Fruit fly (Drosophila melanogaster): ENCODE measurements around the gene CG43153.

DNA sequence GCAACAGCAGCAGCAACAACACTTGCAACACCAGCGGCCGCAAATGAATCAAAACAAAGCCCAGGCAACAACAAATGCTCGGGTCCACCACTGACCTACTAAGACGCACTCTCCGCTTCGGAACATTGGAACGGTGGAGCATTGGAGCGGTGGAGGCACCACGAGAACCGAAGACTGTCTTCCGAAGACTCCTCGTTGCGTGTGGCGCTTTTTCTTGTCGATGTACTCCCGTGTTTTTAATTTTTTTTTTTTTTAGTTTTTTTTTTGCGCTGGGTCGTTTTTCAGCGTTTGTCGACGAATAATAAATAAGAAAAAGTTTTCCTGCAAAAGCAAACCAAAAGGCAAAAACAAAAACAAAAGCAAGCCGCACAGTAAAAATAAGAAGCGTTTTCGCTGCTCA is 21.9 kb downstream of the CG43153 start:
- TF ChIP-seq CG3838 (GFP tag; optimal IDR thresholded peaks at IDR 0.05): no peak
- no peak for TF ChIP-seq pan (optimal IDR thresholded peaks at IDR 0.05)
- no peak for TF ChIP-seq pan (GFP tag; optimal IDR thresholded peaks at IDR 0.05 in 1 of 2, IDR thresholded peaks at IDR 0.05 in 1 of 2)
- no peak for TF ChIP-seq Lpt (GFP tag; optimal IDR thresholded peaks at IDR 0.05)
- no peak for TF ChIP-seq yki (optimal IDR thresholded peaks at IDR 0.05)
- no peak for TF ChIP-seq ash1 (GFP tag; optimal IDR thresholded peaks at IDR 0.05)
- TF ChIP-seq Adf1 (GFP tag; IDR thresholded peaks at IDR 0.05): no peak
- TF ChIP-seq Dll (GFP tag; IDR thresholded peaks at IDR 0.05; ENCODE audit: partially characterized antibody): no peak
- TF ChIP-seq CG17385 (GFP tag; optimal IDR thresholded peaks at IDR 0.05): no peak
- no peak for TF ChIP-seq en (GFP tag; optimal IDR thresholded peaks at IDR 0.05)
- TF ChIP-seq CG14014 (GFP tag; IDR thresholded peaks at IDR 0.05): no peak
- no peak for TF ChIP-seq CG12071 (GFP tag; optimal IDR thresholded peaks at IDR 0.05)
- no peak for TF ChIP-seq Sry-δ (GFP tag; optimal IDR thresholded peaks at IDR 0.05)
- TF ChIP-seq ro (GFP tag; IDR thresholded peaks at IDR 0.05): no peak
- TF ChIP-seq crc (GFP tag; optimal IDR thresholded peaks at IDR 0.05): no peak
